Worm (Caenorhabditis elegans): Measurements from ENCODE around the gene ZK377.15.

DNA sequence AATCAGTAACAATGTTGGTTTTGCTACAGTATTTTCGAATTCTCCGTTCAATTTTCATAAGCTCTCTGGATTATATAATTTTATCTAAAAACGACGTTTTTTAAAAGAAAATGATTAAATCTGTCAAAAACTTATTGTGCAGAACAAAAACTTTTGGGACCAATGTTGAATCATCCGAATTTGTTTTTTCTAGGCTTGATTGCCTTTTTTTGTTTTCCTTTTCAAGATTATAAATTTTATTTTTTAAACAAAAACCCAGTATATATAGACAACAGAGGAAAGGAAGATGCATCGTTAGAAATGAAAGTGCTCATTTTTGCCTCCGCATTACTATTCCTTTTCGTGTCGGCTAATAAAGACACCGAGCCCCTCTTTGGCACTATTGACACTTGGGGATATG lies 21.2 kb downstream of the ZK377.15 start, which contains the start of gene ZK813.7:
- no peak for TF ChIP-seq him-1 (tag; optimal IDR thresholded peaks at IDR 0.05)
- no peak for TF ChIP-seq W03F9.2 (tag; optimal IDR thresholded peaks at IDR 0.05)
